Fruit fly (Drosophila melanogaster): ENCODE data around the gene CG13086.

dm6 chr2L:19339023-19339422 is 25.2 kb upstream of the CG13086 start:
- TF ChIP-seq fd96Ca (GFP tag; IDR thresholded peaks at IDR 0.05) (no peak), Snoo (tag; optimal IDR thresholded peaks at IDR 0.05) (no peak), CG34367 (tag; optimal IDR thresholded peaks at IDR 0.05) (no peak), CG15710 (tag; optimal IDR thresholded peaks at IDR 0.05) (no peak), CG13204 (GFP tag; optimal IDR thresholded peaks at IDR 0.05) (no peak), CG12605 (GFP tag; IDR thresholded peaks at IDR 0.05) (no peak), CG9948 (tag; optimal IDR thresholded peaks at IDR 0.05) (no peak), CG4496 (GFP tag; IDR thresholded peaks at IDR 0.05) (no peak), rn (GFP tag; IDR thresholded peaks at IDR 0.05) (no peak)
